Worm (Caenorhabditis elegans) whole organism, young adult: ENCODE measurements around the gene lnp-1.

ENCODE experiments used
- B0336.3 ChIP-seq: fragments of 200-800 bp; sonication (Bioruptor generic); IDR thresholded peaks from 2 replicates; pipeline ENCODE4 v1.3.6; 2022; ENCODE audit warnings: missing genetic modification characterization, missing compliant biosample characterization
- F10E7.11 ChIP-seq: sonication (generic microtip); optimal IDR thresholded peaks from 2 replicates; lab custom pipeline; 2017; ENCODE audit warnings: mild to moderate bottlenecking, missing genetic modification characterization, moderate library complexity, missing compliant biosample characterization
- ama-1 ChIP-seq, 3 experiments: fragments of 150-350 bp in 1 of 3; sonication (generic microtip) in 2 of 3; optimal IDR thresholded peaks; 2 replicates each; lab custom pipeline; 2014 to 2018; ENCODE audit warnings: missing biosample characterization in 2 of 3, missing genetic modification characterization in 2 of 3, missing genetic modification reagents in 2 of 3
- athp-1 ChIP-seq: sonication (generic microtip); optimal IDR thresholded peaks from 2 replicates; lab custom pipeline; 2017; ENCODE audit warnings: mild to moderate bottlenecking, missing genetic modification characterization, missing compliant biosample characterization
- hmg-1.2 ChIP-seq: fragments of 200-800 bp; sonication (Bioruptor generic); IDR thresholded peaks from 2 replicates; pipeline ENCODE4 v1.3.6; 2022; ENCODE audit warnings: missing genetic modification reagents, missing genetic modification characterization, missing compliant biosample characterization
- lin-35 ChIP-seq, 3 experiments: fragments of 150-350 bp in 2 of 3; sonication (generic microtip) in 1 of 3; optimal IDR thresholded peaks; 2 replicates each; lab custom pipeline; 2014 to 2018; ENCODE audit warnings: missing biosample characterization in 3 of 3, missing genetic modification characterization in 3 of 3, missing genetic modification reagents in 3 of 3
- mel-28 ChIP-seq: sonication (generic microtip); optimal IDR thresholded peaks from 2 replicates; lab custom pipeline; 2016; ENCODE audit warnings: borderline replicate concordance, mild to moderate bottlenecking, missing genetic modification characterization, missing compliant biosample characterization
- mes-4 ChIP-seq: sonication (generic microtip); optimal IDR thresholded peaks from 2 replicates; lab custom pipeline; 2016; ENCODE audit warnings: missing genotype, missing genetic modification characterization, missing compliant biosample characterization
- nfya-1 ChIP-seq: sonication (generic microtip); optimal IDR thresholded peaks from 2 replicates; lab custom pipeline; 2017; ENCODE audit warnings: antibody characterized with exemption, missing compliant biosample characterization, missing genetic modification characterization, borderline replicate concordance; ENCODE audit not compliant: insufficient read depth
- pha-4 ChIP-seq: fragments of 150-350 bp; sonication (generic microtip); optimal IDR thresholded peaks from 2 replicates; lab custom pipeline; 2014; ENCODE audit warnings: missing biosample characterization, missing genetic modification reagents, missing genetic modification characterization
- repo-1 ChIP-seq: sonication (generic microtip); optimal IDR thresholded peaks from 2 replicates; lab custom pipeline; 2017; ENCODE audit warnings: mild to moderate bottlenecking, missing genetic modification characterization, missing compliant biosample characterization
- snpc-3.4 ChIP-seq: sonication (generic microtip); optimal IDR thresholded peaks from 2 replicates; lab custom pipeline; 2017; ENCODE audit warnings: missing genetic modification characterization, mild to moderate bottlenecking, missing compliant biosample characterization, antibody characterized with exemption, moderate library complexity, missing genotype, missing genetic modification reagents
- snpc-4 ChIP-seq, 5 experiments: fragments of 150-350 bp in 1 of 5; sonication (generic microtip) in 4 of 5; optimal IDR thresholded peaks; 2 replicates each; lab custom pipeline; 2014 to 2018; ENCODE audit warnings: missing genetic modification characterization in 5 of 5, missing biosample characterization in 3 of 5, antibody characterized with exemption in 2 of 5, mild to moderate bottlenecking in 2 of 5, missing compliant biosample characterization in 2 of 5, missing genotype in 2 of 5, moderate library complexity in 2 of 5, missing genetic modification reagents in 1 of 5

ce11 chrX:4544543-4544942 is 44.0 kb upstream of the lnp-1 start, which contains the start of gene C07A12.2:
- TF ChIP-seq pha-4 (tag; lab: Kevin White, UChicago) (no peak), athp-1 (tag; lab: Kevin White, UChicago) (no peak), F10E7.11 (tag; lab: Kevin White, UChicago) (no peak), lin-35 (GFP tag; optimal IDR thresholded peaks at IDR 0.05; lab: Kevin White, UChicago) (no peak), nfya-1 (tag; lab: Kevin White, UChicago) (no peak), mel-28 (tag; lab: Kevin White, UChicago) (no peak), mes-4 (tag; lab: Kevin White, UChicago) (no peak), snpc-4 (GFP tag; optimal IDR thresholded peaks at IDR 0.05; lab: Kevin White, UChicago) (no peak), snpc-4 (tag; optimal IDR thresholded peaks at IDR 0.05; lab: Kevin White, UChicago) (no peak), snpc-3.4 (tag; lab: Kevin White, UChicago) (no peak), hmg-1.2 (no peak), repo-1 (tag; lab: Kevin White, UChicago) (no peak), B0336.3 (GFP tag; lab: Robert Waterston, UW) (no peak), ama-1 (optimal IDR thresholded peaks at IDR 0.05; lab: Kevin White, UChicago) (no peak), ama-1 (GFP tag; optimal IDR thresholded peaks at IDR 0.05; lab: Kevin White, UChicago) (no peak)
